Worm (Caenorhabditis elegans): ENCODE data around the gene bus-18.

Gene bus-18

ce11 chrV:11773420-11773819 is at the start of gene bus-18:
TSS of gene bus-18 (plus strand) at chrV:11773720.
- TF ChIP-seq snpc-4 (tag; optimal IDR thresholded peaks at IDR 0.05), result no peak
- no peak for TF ChIP-seq Y116A8C.19 (tag; optimal IDR thresholded peaks at IDR 0.05; ENCODE audit: borderline replicate concordance)
- TF ChIP-seq xbp-1 (tag; optimal IDR thresholded peaks at IDR 0.05), result peak; percentile 12
- peak; percentile 42 for TF ChIP-seq blmp-1 (tag; optimal IDR thresholded peaks at IDR 0.05)

ce11 chrV:11725971-11726370 is 47.5 kb upstream of the bus-18 start, which contains the start of gene daf-11:
TSS of gene daf-11 (minus strand) at chrV:11726071.
- no peak for TF ChIP-seq C34B4.2 (tag; optimal IDR thresholded peaks at IDR 0.05)
- no peak for TF ChIP-seq aly-2 (tag; optimal IDR thresholded peaks at IDR 0.05)
- no peak for TF ChIP-seq nhr-47 (tag; optimal IDR thresholded peaks at IDR 0.05)
- no peak for TF ChIP-seq nhr-84 (tag; optimal IDR thresholded peaks at IDR 0.05)
- no peak for TF ChIP-seq fkh-10 (GFP tag; optimal IDR thresholded peaks at IDR 0.05)
- no peak for TF ChIP-seq sox-4 (tag; optimal IDR thresholded peaks at IDR 0.05)
- no peak for TF ChIP-seq unc-30 (tag; optimal IDR thresholded peaks at IDR 0.05)
- no peak for TF ChIP-seq C16A3.4 (tag; optimal IDR thresholded peaks at IDR 0.05)
- TF ChIP-seq egl-27 (tag; optimal IDR thresholded peaks at IDR 0.05), result no peak
- no peak for TF ChIP-seq unc-130 (tag; optimal IDR thresholded peaks at IDR 0.05)
- TF ChIP-seq isw-1 (GFP tag; IDR thresholded peaks at IDR 0.05), result no peak
- no peak for TF ChIP-seq zag-1 (tag; optimal IDR thresholded peaks at IDR 0.05)
- TF ChIP-seq nhr-11 (tag; optimal IDR thresholded peaks at IDR 0.05), result no peak
- TF ChIP-seq ama-1 (optimal IDR thresholded peaks at IDR 0.05), result no peak
- TF ChIP-seq unc-62 (GFP tag; optimal IDR thresholded peaks at IDR 0.05), result no peak
- no peak for TF ChIP-seq lin-35 (GFP tag; optimal IDR thresholded peaks at IDR 0.05)
- no peak for TF ChIP-seq lin-14 (GFP tag; optimal IDR thresholded peaks at IDR 0.05)
- TF ChIP-seq xbp-1 (tag; optimal IDR thresholded peaks at IDR 0.05), result no peak
- no peak for TF ChIP-seq blmp-1 (tag; optimal IDR thresholded peaks at IDR 0.05)
- TF ChIP-seq lin-15B (tag; optimal IDR thresholded peaks at IDR 0.05), result no peak

- TF ChIP-seq efl-1 (optimal IDR thresholded peaks at IDR 0.05) (no peak), efl-1 (GFP tag; optimal IDR thresholded peaks at IDR 0.05 in 1 of 2) (no peak), C34B4.2 (tag; optimal IDR thresholded peaks at IDR 0.05) (no peak), dpl-1 (GFP tag; optimal IDR thresholded peaks at IDR 0.05) (no peak), elt-3 (tag; optimal IDR thresholded peaks at IDR 0.05) (no peak), vab-15 (tag; optimal IDR thresholded peaks at IDR 0.05) (no peak), dsc-1 (tag; optimal IDR thresholded peaks at IDR 0.05) (no peak)
Observed at ce11 chrV:11730060-11730459, 43.5 kb upstream of the bus-18 start, which contains the start of gene rhr-2. TSS of gene rhr-2 (minus strand) at chrV:11730160.

- TF ChIP-seq fos-1 (tag; optimal IDR thresholded peaks at IDR 0.05), result no peak
- no peak for TF ChIP-seq ces-1 (GFP tag; optimal IDR thresholded peaks at IDR 0.05)
- no peak for TF ChIP-seq mef-2 (tag; optimal IDR thresholded peaks at IDR 0.05)
- no peak for TF ChIP-seq mep-1 (tag; optimal IDR thresholded peaks at IDR 0.05)
- no peak for TF ChIP-seq efl-1 (optimal IDR thresholded peaks at IDR 0.05)
- TF ChIP-seq efl-1 (GFP tag; optimal IDR thresholded peaks at IDR 0.05 in 1 of 2), result peak in 1 of 2 experiments; percentile 22
- TF ChIP-seq ztf-11 (tag; optimal IDR thresholded peaks at IDR 0.05), result no peak
Observed at ce11 chrV:11732049-11732448, 41.5 kb upstream of the bus-18 start.

ce11 chrV:11733460-11733859 is 40.1 kb upstream of the bus-18 start, which contains the start of gene npp-22:
TSS of gene npp-22 (minus strand) at chrV:11733472.
- TF ChIP-seq hlh-4 (tag; optimal IDR thresholded peaks at IDR 0.05) (no peak), ces-1 (GFP tag; optimal IDR thresholded peaks at IDR 0.05) (no peak), aha-1 (tag; optimal IDR thresholded peaks at IDR 0.05) (no peak), dpl-1 (GFP tag; optimal IDR thresholded peaks at IDR 0.05) (peak; percentile 93 to 95 (median 94)), elt-3 (tag; optimal IDR thresholded peaks at IDR 0.05) (peak in 1 of 6 experiments; percentile 49), tbx-2 (tag; optimal IDR thresholded peaks at IDR 0.05) (peak; percentile 62), fkh-8 (tag; optimal IDR thresholded peaks at IDR 0.05) (no peak), C16A3.4 (tag; optimal IDR thresholded peaks at IDR 0.05) (peak; percentile 65), swsn-7 (tag; optimal IDR thresholded peaks at IDR 0.05) (peak; percentile 66), lir-3 (tag; optimal IDR thresholded peaks at IDR 0.05; ENCODE audit: poor library complexity) (no peak), rnt-1 (tag; optimal IDR thresholded peaks at IDR 0.05) (peak; percentile 65), lin-13 (GFP tag; optimal IDR thresholded peaks at IDR 0.05) (no peak), alr-1 (tag; optimal IDR thresholded peaks at IDR 0.05; ENCODE audit: borderline replicate concordance) (no peak), nhr-76 (tag; optimal IDR thresholded peaks at IDR 0.05) (no peak), fkh-4 (tag; optimal IDR thresholded peaks at IDR 0.05; ENCODE audit: borderline replicate concordance) (no peak), ceh-8 (GFP tag; optimal IDR thresholded peaks at IDR 0.05) (no peak), egl-13 (tag; optimal IDR thresholded peaks at IDR 0.05) (no peak), pag-3 (tag; optimal IDR thresholded peaks at IDR 0.05; ENCODE audit: borderline replicate concordance, insufficient read depth) (no peak)

Data from whole organism, L1 larva.